Fruit fly (Drosophila melanogaster): ENCODE measurements around the gene Naa40.

Naa40 gene

DNA sequence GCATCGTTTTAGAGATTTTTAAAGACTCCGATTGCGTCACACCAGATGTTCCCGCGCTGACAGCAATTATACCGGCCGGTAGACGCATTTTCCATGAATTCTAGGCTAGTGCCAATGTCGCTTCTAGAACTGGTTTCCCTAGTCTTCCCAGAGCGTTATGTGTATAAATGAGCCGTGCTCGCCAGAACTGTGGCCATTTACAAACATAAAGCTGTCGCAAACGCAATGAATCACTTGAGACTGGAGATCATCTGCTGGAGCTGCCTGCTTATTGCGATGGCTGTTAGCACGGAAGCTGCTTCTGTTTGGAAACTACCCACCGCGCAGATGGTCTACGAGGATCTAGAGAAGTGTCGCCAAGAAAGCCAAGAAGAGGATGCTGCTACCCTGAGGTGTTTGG is 10.4 kb downstream of the Naa40 start, which contains the start of gene Obp99d:
Gene Obp99d, plus strand, starts transcription at position 192 of the 400 bp plus-strand sequence.
- TF ChIP-seq Rel (GFP tag; optimal IDR thresholded peaks at IDR 0.05) (no peak), Rel (tag; optimal IDR thresholded peaks at IDR 0.05) (no peak), CG9705 (GFP tag; optimal IDR thresholded peaks at IDR 0.05) (no peak), rgr (GFP tag; optimal IDR thresholded peaks at IDR 0.05) (no peak), usp (GFP tag; optimal IDR thresholded peaks at IDR 0.05) (no peak), sv (GFP tag; optimal IDR thresholded peaks at IDR 0.05) (no peak), Myc (optimal IDR thresholded peaks at IDR 0.05) (no peak), Abd-B (GFP tag; optimal IDR thresholded peaks at IDR 0.05) (no peak), br (GFP tag; optimal IDR thresholded peaks at IDR 0.05) (no peak)

- no peak for TF ChIP-seq Sp1 (GFP tag; optimal IDR thresholded peaks at IDR 0.05)
- no peak for TF ChIP-seq brk (GFP tag; optimal IDR thresholded peaks at IDR 0.05)
- no peak for TF ChIP-seq fru (GFP tag; optimal IDR thresholded peaks at IDR 0.05)
- TF ChIP-seq CG9705 (GFP tag; optimal IDR thresholded peaks at IDR 0.05): no peak
- TF ChIP-seq dsf (GFP tag; optimal IDR thresholded peaks at IDR 0.05; ENCODE audit: borderline replicate concordance): no peak
- TF ChIP-seq br (GFP tag; optimal IDR thresholded peaks at IDR 0.05): no peak
- TF ChIP-seq rgr (GFP tag; optimal IDR thresholded peaks at IDR 0.05): no peak
- TF ChIP-seq Vsx2 (GFP tag; optimal IDR thresholded peaks at IDR 0.05; ENCODE audit: partially characterized antibody): no peak
- no peak for TF ChIP-seq ey (GFP tag; optimal IDR thresholded peaks at IDR 0.05)
- no peak for TF ChIP-seq h (GFP tag; optimal IDR thresholded peaks at IDR 0.05)
- TF ChIP-seq CrebA (GFP tag; optimal IDR thresholded peaks at IDR 0.05; ENCODE audit: borderline replicate concordance): no peak
- no peak for TF ChIP-seq Dif (GFP tag; optimal IDR thresholded peaks at IDR 0.05; ENCODE audit: partially characterized antibody)
- no peak for TF ChIP-seq dmrt93B (GFP tag; optimal IDR thresholded peaks at IDR 0.05)
- no peak for TF ChIP-seq Rel (GFP tag; optimal IDR thresholded peaks at IDR 0.05)
- no peak for TF ChIP-seq Rel (tag; optimal IDR thresholded peaks at IDR 0.05)
Measured at dm6 chr3R:29711434-29711833, 13.3 kb downstream of the Naa40 start.

dm6 chr3R:29708322-29708721 is 16.4 kb downstream of the Naa40 start:
- TF ChIP-seq Hr78 (GFP tag; optimal IDR thresholded peaks at IDR 0.05): no peak
- TF ChIP-seq Jra (GFP tag; optimal IDR thresholded peaks at IDR 0.05): no peak
- TF ChIP-seq h (GFP tag; optimal IDR thresholded peaks at IDR 0.05): no peak
- no peak for TF ChIP-seq sv (GFP tag; optimal IDR thresholded peaks at IDR 0.05)
- no peak for TF ChIP-seq CG32264 (GFP tag; optimal IDR thresholded peaks at IDR 0.05)
- no peak for TF ChIP-seq ey (GFP tag; optimal IDR thresholded peaks at IDR 0.05)
- no peak for TF ChIP-seq CG9705 (GFP tag; optimal IDR thresholded peaks at IDR 0.05)
- TF ChIP-seq Abd-B (GFP tag; optimal IDR thresholded peaks at IDR 0.05): no peak
- no peak for TF ChIP-seq br (GFP tag; optimal IDR thresholded peaks at IDR 0.05)
- no peak for TF ChIP-seq rgr (GFP tag; optimal IDR thresholded peaks at IDR 0.05)
- TF ChIP-seq woc (GFP tag; optimal IDR thresholded peaks at IDR 0.05): no peak
- no peak for TF ChIP-seq brk (GFP tag; optimal IDR thresholded peaks at IDR 0.05)
- TF ChIP-seq dsf (GFP tag; optimal IDR thresholded peaks at IDR 0.05; ENCODE audit: borderline replicate concordance): no peak
- TF ChIP-seq OdsH (GFP tag; optimal IDR thresholded peaks at IDR 0.05): no peak
- no peak for TF ChIP-seq CrebA (GFP tag; optimal IDR thresholded peaks at IDR 0.05; ENCODE audit: borderline replicate concordance)
- no peak for TF ChIP-seq Hnf4 (GFP tag; optimal IDR thresholded peaks at IDR 0.05)
- no peak for TF ChIP-seq Sp1 (GFP tag; optimal IDR thresholded peaks at IDR 0.05)
- TF ChIP-seq dl (GFP tag; optimal IDR thresholded peaks at IDR 0.05; ENCODE audit: insufficient read depth in 1 of 2, partially characterized antibody in 2 of 2): no peak

- TF ChIP-seq dl (GFP tag; optimal IDR thresholded peaks at IDR 0.05; ENCODE audit: insufficient read depth in 1 of 2, partially characterized antibody in 2 of 2) (no peak), CG32264 (GFP tag; optimal IDR thresholded peaks at IDR 0.05) (no peak), Mio (GFP tag; optimal IDR thresholded peaks at IDR 0.05) (no peak)
Measured at dm6 chr3R:29707258-29707657, 17.5 kb downstream of the Naa40 start.

- TF ChIP-seq br (GFP tag; optimal IDR thresholded peaks at IDR 0.05): no peak
- TF ChIP-seq pan (optimal IDR thresholded peaks at IDR 0.05): no peak
- peak in 1 of 2 experiments; percentile 6 for TF ChIP-seq foxo (GFP tag; optimal IDR thresholded peaks at IDR 0.05)
- TF ChIP-seq sage (GFP tag; optimal IDR thresholded peaks at IDR 0.05): no peak
- no peak for TF ChIP-seq N (GFP tag; optimal IDR thresholded peaks at IDR 0.05)
- no peak for TF ChIP-seq Myc (optimal IDR thresholded peaks at IDR 0.05)
- TF ChIP-seq GATAd (GFP tag; optimal IDR thresholded peaks at IDR 0.05): no peak
- TF ChIP-seq fru (GFP tag; optimal IDR thresholded peaks at IDR 0.05): no peak
- no peak for TF ChIP-seq jim (GFP tag; optimal IDR thresholded peaks at IDR 0.05)
Measured at dm6 chr3R:29705789-29706303, 18.9 kb downstream of the Naa40 start.

Data from whole organism, wandering third instar larva.